Worm (Caenorhabditis elegans) whole organism, young adult: ENCODE results near the gene his-3.

ENCODE experiments used
- B0019.2 ChIP-seq: fragments of 200-800 bp; sonication (Bioruptor generic); conservative IDR thresholded peaks from 2 replicates; pipeline ENCODE4 v1.3.6; 2022; ENCODE audit warnings: missing genetic modification reagents, missing genetic modification characterization, missing compliant biosample characterization
- C06A6.2 ChIP-seq: fragments of 200-800 bp; sonication (Bioruptor generic); conservative IDR thresholded peaks from 2 replicates; pipeline ENCODE4 v1.3.6; 2022; ENCODE audit warnings: missing genetic modification characterization, missing compliant biosample characterization
- T26A5.8 ChIP-seq: sonication (generic microtip); optimal IDR thresholded peaks from 2 replicates; lab custom pipeline; 2016; ENCODE audit warnings: missing genetic modification characterization, missing compliant biosample characterization
- attf-5 ChIP-seq: fragments of 200-800 bp; sonication (Bioruptor generic); optimal IDR thresholded peaks from 2 replicates; lab custom pipeline; 2018; ENCODE audit warnings: mild to moderate bottlenecking, missing genetic modification characterization, missing compliant biosample characterization
- ccch-3 ChIP-seq: fragments of 200-800 bp; sonication (Bioruptor generic); optimal IDR thresholded peaks from 2 replicates; lab custom pipeline; 2018; ENCODE audit warnings: mild to moderate bottlenecking, missing genetic modification characterization, missing compliant biosample characterization
- die-1 ChIP-seq: sonication (generic microtip); optimal IDR thresholded peaks from 2 replicates; lab custom pipeline; 2016; ENCODE audit warnings: missing genotype, mild to moderate bottlenecking, missing genetic modification characterization, missing compliant biosample characterization
- egl-44 ChIP-seq: fragments of 200-800 bp; sonication (Bioruptor generic); IDR thresholded peaks from 2 replicates; pipeline ENCODE4 v1.3.6; 2022; ENCODE audit warnings: missing genetic modification reagents, missing genetic modification characterization, missing compliant biosample characterization
- ets-4 ChIP-seq: fragments of 200-800 bp; sonication (Bioruptor generic); optimal IDR thresholded peaks from 2 replicates; lab custom pipeline; 2018; ENCODE audit warnings: mild to moderate bottlenecking, missing genetic modification characterization, missing compliant biosample characterization
- him-1 ChIP-seq: sonication (generic microtip); optimal IDR thresholded peaks from 2 replicates; lab custom pipeline; 2016; ENCODE audit warnings: missing genotype, missing genetic modification reagents, missing genetic modification characterization, missing compliant biosample characterization
- hsf-1 ChIP-seq: fragments of 200-800 bp; sonication (Bioruptor generic); IDR thresholded peaks from 2 replicates; pipeline ENCODE4 v1.3.6; 2022; ENCODE audit warnings: missing genetic modification reagents, missing genetic modification characterization, missing compliant biosample characterization
- lag-1 ChIP-seq: fragments of 200-800 bp; sonication (Bioruptor generic); IDR thresholded peaks from 2 replicates; pipeline ENCODE4 v1.3.6; 2022; ENCODE audit warnings: missing genetic modification reagents, missing genetic modification characterization, missing compliant biosample characterization
- pha-4 ChIP-seq: fragments of 150-350 bp; sonication (generic microtip); optimal IDR thresholded peaks from 2 replicates; lab custom pipeline; 2014; ENCODE audit warnings: missing biosample characterization, missing genetic modification reagents, missing genetic modification characterization
- xnd-1 ChIP-seq: sonication (generic microtip); optimal IDR thresholded peaks from 2 replicates; lab custom pipeline; 2016; ENCODE audit warnings: missing genotype, missing genetic modification reagents, missing genetic modification characterization, missing compliant biosample characterization
- ztf-28 ChIP-seq: fragments of 200-800 bp; sonication (Bioruptor generic); IDR thresholded peaks from 2 replicates; pipeline ENCODE4 v1.3.6; 2022; ENCODE audit warnings: missing genetic modification reagents, missing genetic modification characterization, missing compliant biosample characterization

ce11 chrV:16075250-16075709 lies 34.7 kb downstream of the his-3 start, which contains the start of the genes F14H3.12 and srj-29:
- TF ChIP-seq lag-1 (GFP tag; lab: Robert Waterston, UW) (no peak), attf-5 (GFP tag; lab: Kevin White, UChicago) (no peak), him-1 (tag; lab: Kevin White, UChicago) (no peak), ztf-28 (no peak), xnd-1 (tag; lab: Kevin White, UChicago) (no peak), ets-4 (no peak), egl-44 (GFP tag; lab: Robert Waterston, UW) (no peak), hsf-1 (GFP tag; lab: Robert Waterston, UW) (no peak), T26A5.8 (tag; lab: Kevin White, UChicago) (no peak), C06A6.2 (no peak), ccch-3 (GFP tag; lab: Kevin White, UChicago) (no peak), B0019.2 (GFP tag; lab: Robert Waterston, UW) (no peak), die-1 (tag; lab: Kevin White, UChicago) (no peak), pha-4 (tag; lab: Kevin White, UChicago) (no peak)
